Worm (Caenorhabditis elegans) whole organism, young adult: ENCODE data around the gene csn-5.

Experiments used
- B0019.2 ChIP-seq: fragments of 200-800 bp; sonication (Bioruptor generic); conservative IDR thresholded peaks from 2 replicates; pipeline ENCODE4 v1.3.6; 2022; ENCODE audit warnings: missing genetic modification reagents, missing genetic modification characterization, missing compliant biosample characterization
- B0035.1 ChIP-seq: sonication (generic microtip); optimal IDR thresholded peaks from 2 replicates; lab custom pipeline; 2016; ENCODE audit warnings: missing genetic modification characterization, mild to moderate bottlenecking, missing compliant biosample characterization, missing genotype, missing genetic modification reagents
- F10E7.11 ChIP-seq: sonication (generic microtip); optimal IDR thresholded peaks from 2 replicates; lab custom pipeline; 2017; ENCODE audit warnings: mild to moderate bottlenecking, missing genetic modification characterization, moderate library complexity, missing compliant biosample characterization
- F22D6.2 ChIP-seq: sonication (generic microtip); optimal IDR thresholded peaks from 2 replicates; lab custom pipeline; 2016; ENCODE audit warnings: mild to moderate bottlenecking, missing genetic modification characterization, missing compliant biosample characterization
- F49E8.2 ChIP-seq: sonication (generic microtip); optimal IDR thresholded peaks from 3 replicates; lab custom pipeline; 2017; ENCODE audit warnings: missing genetic modification characterization, mild to moderate bottlenecking, missing compliant biosample characterization, antibody characterized with exemption, moderate library complexity; ENCODE audit not compliant: insufficient read depth
- F52B5.7 ChIP-seq: sonication (generic microtip); optimal IDR thresholded peaks from 2 replicates; lab custom pipeline; 2016; ENCODE audit warnings: mild to moderate bottlenecking, missing genetic modification characterization, missing compliant biosample characterization
- F55B11.4 ChIP-seq: sonication (generic microtip); optimal IDR thresholded peaks from 2 replicates; lab custom pipeline; 2016; ENCODE audit warnings: missing compliant biosample characterization, missing genetic modification characterization, borderline replicate concordance; ENCODE audit not compliant: insufficient read depth
- K12H6.12 ChIP-seq: fragments of 200-800 bp; sonication (Bioruptor generic); optimal IDR thresholded peaks from 2 replicates; lab custom pipeline; 2018; ENCODE audit warnings: mild to moderate bottlenecking, missing genetic modification characterization, missing compliant biosample characterization
- Y53F4B.3 ChIP-seq: fragments of 200-800 bp; sonication (Bioruptor generic); IDR thresholded peaks from 2 replicates; pipeline ENCODE4 v1.3.6; 2022; ENCODE audit warnings: missing genetic modification reagents, missing genetic modification characterization, missing compliant biosample characterization
- Y67H2A.10 ChIP-seq: fragments of 200-800 bp; sonication (Bioruptor generic); conservative IDR thresholded peaks from 2 replicates; pipeline ENCODE4 v1.3.6; 2022; ENCODE audit warnings: missing genetic modification reagents, missing genetic modification characterization, missing compliant biosample characterization
- atf-7 ChIP-seq: sonication (generic microtip); optimal IDR thresholded peaks from 2 replicates; lab custom pipeline; 2017; ENCODE audit warnings: mild to moderate bottlenecking, missing genetic modification characterization, missing compliant biosample characterization
- attf-6 ChIP-seq: fragments of 200-800 bp; sonication (Bioruptor generic); IDR thresholded peaks from 2 replicates; pipeline ENCODE4 v1.3.6; 2022; ENCODE audit warnings: missing genetic modification reagents, missing genetic modification characterization, missing compliant biosample characterization
- ccch-3 ChIP-seq: fragments of 200-800 bp; sonication (Bioruptor generic); optimal IDR thresholded peaks from 2 replicates; lab custom pipeline; 2018; ENCODE audit warnings: mild to moderate bottlenecking, missing genetic modification characterization, missing compliant biosample characterization
- cebp-1 ChIP-seq, 2 experiments: fragments of 200-800 bp in 1 of 2; sonication (Bioruptor generic) in 1 of 2; sonication (generic microtip) in 1 of 2; IDR thresholded peaks in 1 of 2; optimal IDR thresholded peaks in 1 of 2; 2 replicates each; pipeline versions ENCODE4 v1.3.6 to Lab custom; 2017 to 2022; ENCODE audit warnings: missing compliant biosample characterization in 2 of 2, missing genetic modification characterization in 2 of 2, mild to moderate bottlenecking in 1 of 2, missing genetic modification reagents in 1 of 2, moderate library complexity in 1 of 2
- ceh-27 ChIP-seq: fragments of 200-800 bp; sonication (Bioruptor generic); optimal IDR thresholded peaks from 2 replicates; lab custom pipeline; 2018; ENCODE audit warnings: mild to moderate bottlenecking, missing genetic modification characterization, moderate library complexity, missing compliant biosample characterization
- chd-7 ChIP-seq: sonication (generic microtip); optimal IDR thresholded peaks from 2 replicates; lab custom pipeline; 2016; ENCODE audit warnings: mild to moderate bottlenecking, missing genetic modification characterization, moderate library complexity, missing compliant biosample characterization
- die-1 ChIP-seq: sonication (generic microtip); optimal IDR thresholded peaks from 2 replicates; lab custom pipeline; 2016; ENCODE audit warnings: missing genotype, mild to moderate bottlenecking, missing genetic modification characterization, missing compliant biosample characterization
- dox-1 ChIP-seq: fragments of 200-800 bp; sonication (Bioruptor generic); IDR thresholded peaks from 2 replicates; pipeline ENCODE4 v1.3.6; 2022; ENCODE audit warnings: missing genetic modification reagents, missing genetic modification characterization, missing compliant biosample characterization
- dpff-1 ChIP-seq: sonication (generic microtip); optimal IDR thresholded peaks from 2 replicates; lab custom pipeline; 2017; ENCODE audit warnings: mild to moderate bottlenecking, missing genetic modification characterization, missing compliant biosample characterization
- dpl-1 ChIP-seq: fragments of 150-350 bp; optimal IDR thresholded peaks from 2 replicates; lab custom pipeline; 2014; ENCODE audit warnings: missing biosample characterization, missing genetic modification reagents, missing genetic modification characterization
- egl-44 ChIP-seq: fragments of 200-800 bp; sonication (Bioruptor generic); IDR thresholded peaks from 2 replicates; pipeline ENCODE4 v1.3.6; 2022; ENCODE audit warnings: missing genetic modification reagents, missing genetic modification characterization, missing compliant biosample characterization
- egrh-3 ChIP-seq: fragments of 200-800 bp; sonication (Bioruptor generic); IDR thresholded peaks from 2 replicates; pipeline ENCODE4 v1.3.6; 2022; ENCODE audit warnings: missing genetic modification reagents, missing genetic modification characterization, missing compliant biosample characterization
- him-1 ChIP-seq: sonication (generic microtip); optimal IDR thresholded peaks from 2 replicates; lab custom pipeline; 2016; ENCODE audit warnings: missing genotype, missing genetic modification reagents, missing genetic modification characterization, missing compliant biosample characterization
- hlh-12 ChIP-seq: sonication (generic microtip); optimal IDR thresholded peaks from 2 replicates; lab custom pipeline; 2016; ENCODE audit warnings: missing genetic modification characterization, missing compliant biosample characterization
- hlh-26 ChIP-seq: fragments of 200-800 bp; sonication (Bioruptor generic); conservative IDR thresholded peaks from 2 replicates; pipeline ENCODE4 v1.3.6; 2022; ENCODE audit warnings: missing genetic modification reagents, missing genetic modification characterization, missing compliant biosample characterization
- lag-1 ChIP-seq: fragments of 200-800 bp; sonication (Bioruptor generic); IDR thresholded peaks from 2 replicates; pipeline ENCODE4 v1.3.6; 2022; ENCODE audit warnings: missing genetic modification reagents, missing genetic modification characterization, missing compliant biosample characterization
- let-607 ChIP-seq, 2 experiments: fragments of 200-800 bp in 1 of 2; sonication (Bioruptor generic) in 1 of 2; sonication (generic microtip) in 1 of 2; optimal IDR thresholded peaks; 2 replicates each; lab custom pipeline; 2016 to 2018; ENCODE audit warnings: mild to moderate bottlenecking in 2 of 2, missing compliant biosample characterization in 2 of 2, missing genetic modification characterization in 2 of 2, moderate library complexity in 2 of 2, missing genotype in 1 of 2
- lin-26 ChIP-seq: fragments of 200-800 bp; sonication (Bioruptor generic); IDR thresholded peaks from 2 replicates; pipeline ENCODE4 v1.3.6; 2022; ENCODE audit warnings: missing genetic modification reagents, missing genetic modification characterization, missing compliant biosample characterization
- lin-54 ChIP-seq: fragments of 200-800 bp; sonication (Bioruptor generic); optimal IDR thresholded peaks from 2 replicates; lab custom pipeline; 2018; ENCODE audit warnings: mild to moderate bottlenecking, missing genetic modification characterization, missing compliant biosample characterization
- madf-10 ChIP-seq: sonication (generic microtip); optimal IDR thresholded peaks from 2 replicates; lab custom pipeline; 2016; ENCODE audit warnings: mild to moderate bottlenecking, missing genetic modification characterization, missing compliant biosample characterization
- madf-6 ChIP-seq: fragments of 200-800 bp; sonication (Bioruptor generic); IDR thresholded peaks from 2 replicates; pipeline ENCODE4 v1.3.6; 2022; ENCODE audit warnings: missing genetic modification reagents, missing genetic modification characterization, missing compliant biosample characterization
- mxl-1 ChIP-seq: sonication (generic microtip); optimal IDR thresholded peaks from 2 replicates; lab custom pipeline; 2016; ENCODE audit warnings: missing genetic modification characterization, missing compliant biosample characterization
- nhr-179 ChIP-seq: sonication (generic microtip); optimal IDR thresholded peaks from 2 replicates; lab custom pipeline; 2016; ENCODE audit warnings: mild to moderate bottlenecking, missing genetic modification characterization, missing compliant biosample characterization
- pha-4 ChIP-seq: fragments of 150-350 bp; sonication (generic microtip); optimal IDR thresholded peaks from 2 replicates; lab custom pipeline; 2014; ENCODE audit warnings: missing biosample characterization, missing genetic modification reagents, missing genetic modification characterization
- rpc-1 ChIP-seq, 2 experiments: fragments of 150-350 bp in 1 of 2; sonication (generic microtip) in 1 of 2; optimal IDR thresholded peaks; 2 replicates each; lab custom pipeline; 2014 to 2018; ENCODE audit warnings: missing biosample characterization in 1 of 2, missing genetic modification characterization in 1 of 2, missing genetic modification reagents in 1 of 2, missing genotype in 1 of 2
- sdz-38 ChIP-seq: sonication (generic microtip); optimal IDR thresholded peaks from 2 replicates; lab custom pipeline; 2016; ENCODE audit warnings: missing genotype, missing genetic modification characterization, missing compliant biosample characterization
- sea-2 ChIP-seq: fragments of 200-800 bp; sonication (Bioruptor generic); IDR thresholded peaks from 2 replicates; pipeline ENCODE4 v1.3.6; 2022; ENCODE audit warnings: missing genetic modification characterization, missing compliant biosample characterization
- snpc-3.4 ChIP-seq: sonication (generic microtip); optimal IDR thresholded peaks from 2 replicates; lab custom pipeline; 2017; ENCODE audit warnings: missing genetic modification characterization, mild to moderate bottlenecking, missing compliant biosample characterization, antibody characterized with exemption, moderate library complexity, missing genotype, missing genetic modification reagents
- snpc-4 ChIP-seq, 5 experiments: fragments of 150-350 bp in 1 of 5; sonication (generic microtip) in 4 of 5; optimal IDR thresholded peaks; 2 replicates each; lab custom pipeline; 2014 to 2018; ENCODE audit warnings: missing genetic modification characterization in 5 of 5, missing biosample characterization in 3 of 5, antibody characterized with exemption in 2 of 5, mild to moderate bottlenecking in 2 of 5, missing compliant biosample characterization in 2 of 5, missing genotype in 2 of 5, moderate library complexity in 2 of 5, missing genetic modification reagents in 1 of 5
- tlf-1 ChIP-seq: fragments of 200-800 bp; sonication (Bioruptor generic); optimal IDR thresholded peaks from 2 replicates; lab custom pipeline; 2018; ENCODE audit warnings: mild to moderate bottlenecking, missing genetic modification characterization, missing compliant biosample characterization
- unc-130 ChIP-seq: sonication (generic microtip); optimal IDR thresholded peaks from 2 replicates; lab custom pipeline; 2016; ENCODE audit warnings: missing genetic modification reagents, missing genetic modification characterization, missing compliant biosample characterization
- xnd-1 ChIP-seq: sonication (generic microtip); optimal IDR thresholded peaks from 2 replicates; lab custom pipeline; 2016; ENCODE audit warnings: missing genotype, missing genetic modification reagents, missing genetic modification characterization, missing compliant biosample characterization
- ztf-18 ChIP-seq: sonication (generic microtip); optimal IDR thresholded peaks from 2 replicates; lab custom pipeline; 2016; ENCODE audit warnings: missing genotype, mild to moderate bottlenecking, missing genetic modification characterization, missing compliant biosample characterization
- ztf-22 ChIP-seq: fragments of 200-800 bp; sonication (Bioruptor generic); optimal IDR thresholded peaks from 2 replicates; lab custom pipeline; 2018; ENCODE audit warnings: mild to moderate bottlenecking, missing genetic modification characterization, moderate library complexity, missing compliant biosample characterization
- ztf-25 ChIP-seq: fragments of 200-800 bp; sonication (Bioruptor generic); IDR thresholded peaks from 2 replicates; pipeline ENCODE4 v1.3.6; 2022; ENCODE audit warnings: missing genetic modification reagents, missing genetic modification characterization, missing compliant biosample characterization
- ztf-28 ChIP-seq: fragments of 200-800 bp; sonication (Bioruptor generic); IDR thresholded peaks from 2 replicates; pipeline ENCODE4 v1.3.6; 2022; ENCODE audit warnings: missing genetic modification reagents, missing genetic modification characterization, missing compliant biosample characterization
- ztf-6 ChIP-seq: fragments of 200-800 bp; sonication (Bioruptor generic); IDR thresholded peaks from 2 replicates; pipeline ENCODE4 v1.3.6; 2022; ENCODE audit warnings: missing genetic modification reagents, missing genetic modification characterization, missing compliant biosample characterization

Gene csn-5

DNA sequence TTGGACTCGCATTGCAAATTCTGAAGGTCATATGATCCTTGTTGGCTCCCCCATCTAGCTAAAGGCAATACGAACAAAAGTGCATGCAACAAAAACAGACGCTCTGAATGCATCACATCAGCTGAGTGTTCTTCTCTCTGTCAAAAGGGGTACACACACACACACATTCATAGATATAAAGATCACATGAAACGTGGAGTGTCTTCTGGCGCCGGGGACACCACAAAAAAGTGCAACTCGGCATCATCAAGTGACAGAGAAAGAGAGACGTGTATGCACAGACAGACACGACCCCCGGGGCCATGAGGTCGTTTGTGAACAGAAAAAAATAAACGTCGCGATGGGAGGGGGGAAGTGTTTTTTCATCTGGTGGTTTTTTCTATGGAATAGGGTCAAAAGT, 42.0 kb upstream of the csn-5 start (continued):
- TF ChIP-seq ceh-27 (GFP tag; lab: Kevin White, UChicago) (peak; percentile 77), ztf-6 (GFP tag; lab: Robert Waterston, UW) (no peak), sea-2 (GFP tag; lab: Robert Waterston, UW) (no peak), F55B11.4 (no peak), rpc-1 (optimal IDR thresholded peaks at IDR 0.05; lab: Kevin White, UChicago) (no peak), rpc-1 (tag; optimal IDR thresholded peaks at IDR 0.05; lab: Kevin White, UChicago) (no peak), unc-130 (GFP tag; lab: Kevin White, UChicago) (no peak), egl-44 (GFP tag; lab: Robert Waterston, UW) (no peak), die-1 (tag; lab: Kevin White, UChicago) (no peak), ccch-3 (GFP tag; lab: Kevin White, UChicago) (no peak), ztf-22 (GFP tag; lab: Kevin White, UChicago) (peak; percentile 46), ztf-25 (no peak), F49E8.2 (tag; lab: Kevin White, UChicago) (no peak), madf-10 (peak; percentile 43), F22D6.2 (tag; lab: Kevin White, UChicago) (no peak), egrh-3 (GFP tag; lab: Robert Waterston, UW) (0 out of 2 replicates have a peak, but pooled peaks have one; percentile 7), pha-4 (tag; lab: Kevin White, UChicago) (peak; percentile 41), xnd-1 (tag; lab: Kevin White, UChicago) (no peak), dpff-1 (tag; lab: Kevin White, UChicago) (no peak), lag-1 (GFP tag; lab: Robert Waterston, UW) (no peak), dox-1 (GFP tag; lab: Robert Waterston, UW) (peak; percentile 72), lin-54 (GFP tag; lab: Kevin White, UChicago) (peak; percentile 34), B0019.2 (GFP tag; lab: Robert Waterston, UW) (no peak), ztf-28 (GFP tag; lab: Robert Waterston, UW) (no peak), ztf-18 (peak; percentile 9), B0035.1 (tag; lab: Kevin White, UChicago) (no peak), F52B5.7 (tag; lab: Kevin White, UChicago) (peak; percentile 60), snpc-3.4 (tag; lab: Kevin White, UChicago) (no peak), Y53F4B.3 (GFP tag; lab: Robert Waterston, UW) (no peak), attf-6 (GFP tag; lab: Robert Waterston, UW) (no peak), him-1 (no peak), tlf-1 (no peak), Y67H2A.10 (no peak), K12H6.12 (tag; lab: Kevin White, UChicago) (peak; percentile 93), lin-26 (GFP tag; lab: Robert Waterston, UW) (0 out of 2 replicates have a peak, but pooled peaks have one; percentile 40), chd-7 (tag; lab: Kevin White, UChicago) (peak; percentile 78), sdz-38 (tag; lab: Kevin White, UChicago) (no peak), madf-6 (GFP tag; lab: Robert Waterston, UW) (no peak), nhr-179 (tag; lab: Kevin White, UChicago) (no peak), atf-7 (tag; lab: Kevin White, UChicago) (peak; percentile 15), mxl-1 (tag; lab: Kevin White, UChicago) (no peak), dpl-1 (GFP tag; lab: Kevin White, UChicago) (no peak), F10E7.11 (no peak), cebp-1 (GFP tag; IDR thresholded peaks at IDR 0.05; lab: Robert Waterston, UW) (0 out of 2 replicates have a peak, but pooled peaks have one; percentile 45), cebp-1 (tag; optimal IDR thresholded peaks at IDR 0.05; lab: Kevin White, UChicago) (peak; percentile 83), let-607 (tag; optimal IDR thresholded peaks at IDR 0.05; lab: Kevin White, UChicago) (no peak), hlh-12 (tag; lab: Kevin White, UChicago) (no peak), hlh-26 (GFP tag; lab: Robert Waterston, UW) (no peak), snpc-4 (GFP tag; optimal IDR thresholded peaks at IDR 0.05; lab: Kevin White, UChicago) (no peak), snpc-4 (tag; optimal IDR thresholded peaks at IDR 0.05; lab: Kevin White, UChicago) (peak in 3 of 4 experiments; percentile 13 to 62 (median 31))
